Worm (Caenorhabditis elegans): ENCODE measurements around the gene lgc-56.

DNA sequence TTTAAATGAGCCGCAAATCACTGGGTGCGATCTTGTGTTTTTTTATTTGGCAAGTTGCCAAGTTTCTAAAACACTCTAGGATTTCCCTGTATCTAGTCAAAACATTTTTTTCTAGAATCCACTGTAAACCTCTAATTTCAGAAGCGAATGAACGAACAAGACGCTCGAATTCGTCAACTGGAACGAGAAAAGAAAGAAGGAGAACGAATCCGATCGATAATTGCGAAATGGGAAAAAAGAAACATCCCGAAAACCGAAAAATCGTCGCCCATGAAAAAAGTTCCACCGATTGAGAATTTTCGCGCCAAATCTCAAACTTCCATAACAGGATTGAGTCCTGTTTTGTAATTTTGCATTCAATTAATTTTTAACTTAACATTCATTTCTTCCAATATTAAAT lies 46.8 kb downstream of the lgc-56 start:
- TF ChIP-seq sox-2 (GFP tag; IDR thresholded peaks at IDR 0.05) (no peak), fkh-10 (GFP tag; optimal IDR thresholded peaks at IDR 0.05) (no peak), ets-4 (tag; optimal IDR thresholded peaks at IDR 0.05) (no peak), pha-4 (tag; optimal IDR thresholded peaks at IDR 0.05) (no peak), ahr-1 (tag; optimal IDR thresholded peaks at IDR 0.05) (no peak), dmd-4 (tag; optimal IDR thresholded peaks at IDR 0.05; ENCODE audit: borderline replicate concordance) (no peak), ceh-9 (tag; optimal IDR thresholded peaks at IDR 0.05) (no peak), ttx-3 (tag; optimal IDR thresholded peaks at IDR 0.05) (no peak), K09A11.1 (tag; optimal IDR thresholded peaks at IDR 0.05; ENCODE audit: insufficient read depth) (no peak), F13H6.1 (tag; optimal IDR thresholded peaks at IDR 0.05) (no peak), ceh-24 (tag; optimal IDR thresholded peaks at IDR 0.05) (no peak), hlh-6 (tag; optimal IDR thresholded peaks at IDR 0.05) (no peak), ama-1 (optimal IDR thresholded peaks at IDR 0.05) (no peak)

Data from whole organism, late embryonic.